Worm (Caenorhabditis elegans) whole organism, L1 larva: ENCODE results near the gene sri-48.

Experiments used
- C04F5.9 ChIP-seq: sonication (generic microtip); optimal IDR thresholded peaks from 2 replicates; lab custom pipeline; 2016; ENCODE audit warnings: missing genetic modification characterization, missing compliant biosample characterization
- C16A3.4 ChIP-seq: fragments of 150-350 bp; optimal IDR thresholded peaks from 2 replicates; lab custom pipeline; 2014; ENCODE audit warnings: missing biosample characterization, missing genetic modification characterization
- F16B12.6 ChIP-seq: fragments of 150-350 bp; optimal IDR thresholded peaks from 2 replicates; lab custom pipeline; 2014; ENCODE audit warnings: missing biosample characterization, missing genetic modification characterization
- aha-1 ChIP-seq: fragments of 150-350 bp; optimal IDR thresholded peaks from 2 replicates; lab custom pipeline; 2014; ENCODE audit warnings: missing biosample characterization, missing genetic modification characterization
- ama-1 ChIP-seq: fragments of 150-350 bp; optimal IDR thresholded peaks from 2 replicates; lab custom pipeline; 2014
- blmp-1 ChIP-seq: fragments of 150-350 bp; optimal IDR thresholded peaks from 2 replicates; lab custom pipeline; 2014; ENCODE audit warnings: missing biosample characterization, missing genetic modification characterization
- ceh-8 ChIP-seq: fragments of 200-800 bp; sonication (Bioruptor generic); optimal IDR thresholded peaks from 2 replicates; lab custom pipeline; 2018; ENCODE audit warnings: mild to moderate bottlenecking, missing genetic modification characterization, moderate library complexity, missing compliant biosample characterization
- ceh-82 ChIP-seq, 3 experiments: fragments of 150-350 bp in 1 of 3; sonication (generic microtip) in 2 of 3; optimal IDR thresholded peaks; 2 replicates each; lab custom pipeline; 2014 to 2017; ENCODE audit warnings: missing biosample characterization in 3 of 3, missing genetic modification characterization in 3 of 3
- ceh-90 ChIP-seq: sonication (generic microtip); optimal IDR thresholded peaks from 2 replicates; lab custom pipeline; 2016; ENCODE audit warnings: missing genetic modification characterization, missing compliant biosample characterization
- dpl-1 ChIP-seq, 3 experiments: fragments of 150-350 bp in 2 of 3; sonication (generic microtip) in 1 of 3; optimal IDR thresholded peaks; 2 replicates each; lab custom pipeline; 2014 to 2017; ENCODE audit warnings: missing biosample characterization in 3 of 3, missing genetic modification characterization in 3 of 3, missing genetic modification reagents in 3 of 3
- dsc-1 ChIP-seq: sonication (generic microtip); optimal IDR thresholded peaks from 2 replicates; lab custom pipeline; 2016; ENCODE audit warnings: mild to moderate bottlenecking, missing genetic modification characterization, missing compliant biosample characterization
- efl-1 ChIP-seq, 4 experiments: fragments of 150-350 bp; optimal IDR thresholded peaks in 3 of 4; peaks in 1 of 4; 1 replicate in 1 of 4; 2 replicates in 3 of 4; lab custom pipeline; 2014; ENCODE audit warnings: missing biosample characterization in 2 of 4, missing genetic modification characterization in 2 of 4, missing genetic modification reagents in 2 of 4
- ets-5 ChIP-seq: fragments of 200-800 bp; sonication (Bioruptor generic); IDR thresholded peaks from 2 replicates; pipeline ENCODE4 v1.3.6; 2022; ENCODE audit warnings: missing genetic modification characterization, missing compliant biosample characterization
- fkh-8 ChIP-seq: sonication (generic microtip); optimal IDR thresholded peaks from 2 replicates; lab custom pipeline; 2016; ENCODE audit warnings: mild to moderate bottlenecking, missing genetic modification characterization, missing compliant biosample characterization
- grh-1 ChIP-seq: fragments of 200-800 bp; sonication (Bioruptor generic); IDR thresholded peaks from 2 replicates; pipeline ENCODE4 v1.3.6; 2022; ENCODE audit warnings: missing genetic modification reagents, missing genetic modification characterization, missing compliant biosample characterization
- hlh-17 ChIP-seq: fragments of 200-800 bp; sonication (Bioruptor generic); optimal IDR thresholded peaks from 2 replicates; lab custom pipeline; 2018; ENCODE audit warnings: missing genetic modification characterization, mild to moderate bottlenecking, missing compliant biosample characterization, moderate library complexity, borderline replicate concordance
- isw-1 ChIP-seq: fragments of 200-800 bp; sonication (Bioruptor generic); IDR thresholded peaks from 2 replicates; pipeline ENCODE4 v1.3.6; 2022; ENCODE audit warnings: missing genetic modification characterization, missing compliant biosample characterization
- jun-1 ChIP-seq: fragments of 150-350 bp; optimal IDR thresholded peaks from 2 replicates; lab custom pipeline; 2014; ENCODE audit warnings: missing biosample characterization, missing genetic modification reagents, missing genetic modification characterization
- lin-13 ChIP-seq: fragments of 150-350 bp; optimal IDR thresholded peaks from 2 replicates; lab custom pipeline; 2014; ENCODE audit warnings: missing biosample characterization, missing genetic modification reagents, missing genetic modification characterization
- lin-14 ChIP-seq: fragments of 200-800 bp; sonication (Bioruptor generic); optimal IDR thresholded peaks from 2 replicates; lab custom pipeline; 2018; ENCODE audit warnings: mild to moderate bottlenecking, missing genetic modification characterization, moderate library complexity, missing compliant biosample characterization
- lin-15B ChIP-seq: fragments of 150-350 bp; sonication (generic microtip); optimal IDR thresholded peaks from 3 replicates; lab custom pipeline; 2014; ENCODE audit warnings: missing biosample characterization, missing genetic modification characterization
- lin-35 ChIP-seq, 2 experiments: fragments of 150-350 bp; optimal IDR thresholded peaks; 2 replicates each; lab custom pipeline; 2014; ENCODE audit warnings: missing biosample characterization in 2 of 2, missing genetic modification characterization in 2 of 2, missing genetic modification reagents in 2 of 2
- lir-3 ChIP-seq: sonication (generic microtip); optimal IDR thresholded peaks from 2 replicates; lab custom pipeline; 2016; ENCODE audit warnings: mild to moderate bottlenecking, missing genetic modification characterization, moderate library complexity, missing compliant biosample characterization; ENCODE audit not compliant: poor library complexity
- lsy-2 ChIP-seq, 2 experiments: fragments of 150-350 bp; optimal IDR thresholded peaks; 2 replicates each; lab custom pipeline; 2014; ENCODE audit warnings: missing biosample characterization in 2 of 2, missing genetic modification characterization in 2 of 2
- mep-1 ChIP-seq: fragments of 150-350 bp; optimal IDR thresholded peaks from 2 replicates; lab custom pipeline; 2014; ENCODE audit warnings: missing biosample characterization, missing genetic modification characterization
- nhr-19 ChIP-seq: fragments of 200-800 bp; sonication (Bioruptor generic); conservative IDR thresholded peaks from 2 replicates; pipeline ENCODE4 v1.3.6; 2022; ENCODE audit warnings: missing genetic modification characterization, missing compliant biosample characterization
- nhr-20 ChIP-seq: sonication (generic microtip); optimal IDR thresholded peaks from 2 replicates; lab custom pipeline; 2016; ENCODE audit warnings: mild to moderate bottlenecking, missing genetic modification characterization, missing compliant biosample characterization
- nhr-28 ChIP-seq: fragments of 150-350 bp; optimal IDR thresholded peaks from 2 replicates; lab custom pipeline; 2014; ENCODE audit warnings: missing biosample characterization, missing genetic modification characterization
- nhr-47 ChIP-seq: sonication (generic microtip); optimal IDR thresholded peaks from 2 replicates; lab custom pipeline; 2016; ENCODE audit warnings: mild to moderate bottlenecking, missing genetic modification characterization, moderate library complexity, missing compliant biosample characterization
- nhr-76 ChIP-seq: sonication (generic microtip); optimal IDR thresholded peaks from 2 replicates; lab custom pipeline; 2017; ENCODE audit warnings: missing biosample characterization, missing genetic modification characterization
- nhr-77 ChIP-seq: fragments of 150-350 bp; optimal IDR thresholded peaks from 2 replicates; lab custom pipeline; 2014; ENCODE audit warnings: missing biosample characterization, missing genetic modification characterization
- nhr-84 ChIP-seq: sonication (generic microtip); optimal IDR thresholded peaks from 2 replicates; lab custom pipeline; 2017; ENCODE audit warnings: missing biosample characterization, missing genetic modification characterization
- nhr-85 ChIP-seq: sonication (generic microtip); peaks from one replicate; lab custom pipeline; 2016; ENCODE audit warnings: missing genetic modification characterization, inconsistent platforms, missing compliant biosample characterization
- nhr-90 ChIP-seq: sonication (generic microtip); optimal IDR thresholded peaks from 2 replicates; lab custom pipeline; 2016; ENCODE audit warnings: mild to moderate bottlenecking, missing genetic modification characterization, missing compliant biosample characterization; ENCODE audit not compliant: poor library complexity
- pag-3 ChIP-seq: sonication (generic microtip); optimal IDR thresholded peaks from 2 replicates; lab custom pipeline; 2017; ENCODE audit warnings: missing genetic modification characterization, mild to moderate bottlenecking, missing compliant biosample characterization, antibody characterized with exemption, borderline replicate concordance; ENCODE audit not compliant: insufficient read depth
- pax-3 ChIP-seq: fragments of 200-800 bp; sonication (Bioruptor generic); optimal IDR thresholded peaks from 2 replicates; lab custom pipeline; 2018; ENCODE audit warnings: mild to moderate bottlenecking, missing genetic modification characterization, moderate library complexity, missing compliant biosample characterization
- rnt-1 ChIP-seq: sonication (generic microtip); optimal IDR thresholded peaks from 2 replicates; lab custom pipeline; 2016; ENCODE audit warnings: mild to moderate bottlenecking, missing genetic modification characterization, moderate library complexity, missing compliant biosample characterization
- skn-1 ChIP-seq: fragments of 150-350 bp; optimal IDR thresholded peaks from 2 replicates; lab custom pipeline; 2014; ENCODE audit warnings: missing biosample characterization, missing genetic modification characterization
- snpc-4 ChIP-seq: fragments of 150-350 bp; optimal IDR thresholded peaks from 2 replicates; lab custom pipeline; 2014; ENCODE audit warnings: missing biosample characterization, missing genetic modification characterization
- snu-23 ChIP-seq: sonication (generic microtip); optimal IDR thresholded peaks from 2 replicates; lab custom pipeline; 2016; ENCODE audit warnings: missing genetic modification characterization, missing compliant biosample characterization
- sptf-1 ChIP-seq: fragments of 150-350 bp; optimal IDR thresholded peaks from 2 replicates; lab custom pipeline; 2014; ENCODE audit warnings: missing biosample characterization, missing genetic modification characterization
- swsn-7 ChIP-seq: sonication (generic microtip); optimal IDR thresholded peaks from 2 replicates; lab custom pipeline; 2016; ENCODE audit warnings: missing genetic modification characterization, missing compliant biosample characterization
- tbx-2 ChIP-seq: sonication (generic microtip); optimal IDR thresholded peaks from 2 replicates; lab custom pipeline; 2016; ENCODE audit warnings: missing genetic modification characterization, missing compliant biosample characterization
- unc-86 ChIP-seq: sonication (generic microtip); optimal IDR thresholded peaks from 2 replicates; lab custom pipeline; 2016; ENCODE audit warnings: missing genetic modification characterization, missing compliant biosample characterization
- unc-98 ChIP-seq: fragments of 200-800 bp; sonication (Bioruptor generic); IDR thresholded peaks from 2 replicates; pipeline ENCODE4 v1.3.6; 2022; ENCODE audit warnings: missing genetic modification characterization, missing compliant biosample characterization
- vab-15 ChIP-seq: sonication (generic microtip); optimal IDR thresholded peaks from 2 replicates; lab custom pipeline; 2017; ENCODE audit warnings: missing genotype, mild to moderate bottlenecking, missing genetic modification characterization, missing compliant biosample characterization
- xbp-1 ChIP-seq: sonication (generic microtip); optimal IDR thresholded peaks from 2 replicates; lab custom pipeline; 2016; ENCODE audit warnings: missing genetic modification characterization, missing compliant biosample characterization
- zip-4 ChIP-seq: fragments of 200-800 bp; sonication (Bioruptor generic); optimal IDR thresholded peaks from 2 replicates; lab custom pipeline; 2018; ENCODE audit warnings: mild to moderate bottlenecking, missing genetic modification characterization, moderate library complexity, missing compliant biosample characterization

Gene sri-48

ce11 chrII:3209251-3209650, 8.1 kb upstream of the sri-48 start, which contains the start of gene ZC239.6:
TSS of gene ZC239.6 (plus strand) at chrII:3209631.
- TF ChIP-seq mep-1 (peak; percentile 27), dpl-1 (GFP tag; optimal IDR thresholded peaks at IDR 0.05; lab: Kevin White, UChicago) (peak in 2 of 3 experiments; percentile 4 to 42), C16A3.4 (no peak), jun-1 (tag; lab: Kevin White, UChicago) (no peak), snu-23 (peak; percentile 68), lin-14 (peak; percentile 69), zip-4 (GFP tag; lab: Kevin White, UChicago) (no peak), nhr-28 (tag; lab: Kevin White, UChicago) (no peak), nhr-84 (tag; lab: Kevin White, UChicago) (no peak), snpc-4 (tag; lab: Kevin White, UChicago) (no peak), F16B12.6 (no peak), ets-5 (GFP tag; lab: Robert Waterston, UW) (no peak), pag-3 (no peak), lin-35 (GFP tag; optimal IDR thresholded peaks at IDR 0.05; lab: Kevin White, UChicago) (peak in 1 of 2 experiments; percentile 8), vab-15 (tag; lab: Kevin White, UChicago) (no peak), hlh-17 (no peak), ceh-90 (tag; lab: Kevin White, UChicago) (no peak), ama-1 (no peak), blmp-1 (tag; lab: Kevin White, UChicago) (peak; percentile 17), nhr-47 (tag; lab: Kevin White, UChicago) (peak; percentile 17), rnt-1 (peak; percentile 53), nhr-85 (tag; lab: Kevin White, UChicago) (peak; percentile 46), isw-1 (GFP tag; lab: Robert Waterston, UW) (no peak), nhr-76 (tag; lab: Kevin White, UChicago) (no peak), nhr-77 (no peak), ceh-8 (GFP tag; lab: Kevin White, UChicago) (no peak), ceh-82 (tag; optimal IDR thresholded peaks at IDR 0.05; lab: Kevin White, UChicago) (peak in 1 of 3 experiments; percentile 5), grh-1 (no peak), lin-13 (GFP tag; lab: Kevin White, UChicago) (no peak), dsc-1 (tag; lab: Kevin White, UChicago) (no peak), lin-15B (tag; lab: Kevin White, UChicago) (no peak), aha-1 (tag; lab: Kevin White, UChicago) (no peak), swsn-7 (tag; lab: Kevin White, UChicago) (peak; percentile 43), xbp-1 (tag; lab: Kevin White, UChicago) (peak; percentile 16), lsy-2 (tag; optimal IDR thresholded peaks at IDR 0.05; lab: Kevin White, UChicago) (peak; percentile 23 to 51), pax-3 (no peak), tbx-2 (tag; lab: Kevin White, UChicago) (no peak), sptf-1 (tag; lab: Kevin White, UChicago) (no peak), efl-1 (optimal IDR thresholded peaks at IDR 0.05; lab: Kevin White, UChicago) (peak; percentile 39 to 42), efl-1 (GFP tag; optimal IDR thresholded peaks at IDR 0.05 in 1 of 2; lab: Kevin White, UChicago) (peak; percentile 41 to 84), fkh-8 (tag; lab: Kevin White, UChicago) (no peak), C04F5.9 (tag; lab: Kevin White, UChicago) (no peak), lir-3 (tag; lab: Kevin White, UChicago) (no peak), skn-1 (no peak), nhr-20 (tag; lab: Kevin White, UChicago) (peak; percentile 50)
- TF ChIP-seq, all 84 proteins: peak for 15

ce11 chrII:3208679-3209078, 7.5 kb upstream of the sri-48 start, which contains the start of gene sdz-35:
TSS of gene sdz-35 (minus strand) at chrII:3208779.
- TF ChIP-seq nhr-90 = no peak
- TF ChIP-seq nhr-85 (tag; lab: Kevin White, UChicago) = no peak
- no peak for TF ChIP-seq nhr-19
- TF ChIP-seq unc-86 (tag; lab: Kevin White, UChicago) = no peak
- no peak for TF ChIP-seq ceh-8 (GFP tag; lab: Kevin White, UChicago)
- no peak for TF ChIP-seq ets-5 (GFP tag; lab: Robert Waterston, UW)
- no peak for TF ChIP-seq efl-1 (optimal IDR thresholded peaks at IDR 0.05; lab: Kevin White, UChicago)
- no peak for TF ChIP-seq efl-1 (GFP tag; optimal IDR thresholded peaks at IDR 0.05 in 1 of 2; lab: Kevin White, UChicago)
- TF ChIP-seq jun-1 (tag; lab: Kevin White, UChicago) = no peak
- TF ChIP-seq unc-98 = no peak
- TF ChIP-seq, all 84 proteins: peak for 0
